Fruit fly (Drosophila melanogaster) whole organism, embryonic: ENCODE results near the gene tho2.

ENCODE experiments used
- CG10147 ChIP-seq: fragments of 200-800 bp; sonication (Bioruptor generic); optimal IDR thresholded peaks from 2 replicates; lab custom pipeline; 2019; ENCODE audit warnings: missing biosample characterization, mild to moderate bottlenecking, missing genetic modification characterization, moderate library complexity
- CG10543 ChIP-seq: fragments of 200-800 bp; sonication (Bioruptor generic); optimal IDR thresholded peaks from 3 replicates; lab custom pipeline; 2017; ENCODE audit warnings: missing biosample characterization, mild to moderate bottlenecking, missing genetic modification characterization, moderate library complexity
- CG11093 ChIP-seq: fragments of 200-800 bp; sonication (Bioruptor generic); IDR thresholded peaks from 3 replicates; pipeline ENCODE4 v1.3.6; 2022; ENCODE audit warnings: missing biosample characterization, missing genetic modification characterization
- CG11504 ChIP-seq: fragments of 200-800 bp; sonication (Bioruptor generic); optimal IDR thresholded peaks from 3 replicates; lab custom pipeline; 2019; ENCODE audit warnings: missing biosample characterization, mild to moderate bottlenecking, missing genetic modification characterization, moderate library complexity
- CG11696 ChIP-seq: fragments of 200-800 bp; sonication (Bioruptor generic); IDR thresholded peaks from 2 replicates; pipeline ENCODE4 v1.3.6; 2022; ENCODE audit warnings: missing biosample characterization, missing genetic modification characterization
- CG13894 ChIP-seq: fragments of 200-800 bp; sonication (Bioruptor generic); optimal IDR thresholded peaks from 3 replicates; lab custom pipeline; 2018; ENCODE audit warnings: missing biosample characterization, mild to moderate bottlenecking, missing genetic modification characterization, moderate library complexity
- CG14965 ChIP-seq: fragments of 200-800 bp; sonication (Bioruptor generic); optimal IDR thresholded peaks from 2 replicates; lab custom pipeline; 2016; ENCODE audit warnings: missing biosample characterization, missing genetic modification characterization, borderline replicate concordance
- CG15601 ChIP-seq: fragments of 200-800 bp; sonication (Bioruptor generic); optimal IDR thresholded peaks from 3 replicates; lab custom pipeline; 2019; ENCODE audit warnings: missing biosample characterization, mild to moderate bottlenecking, missing genetic modification characterization, moderate library complexity
- CG1603 ChIP-seq: fragments of 200-800 bp; sonication (Bioruptor generic); optimal IDR thresholded peaks from 2 replicates; lab custom pipeline; 2019; ENCODE audit warnings: missing biosample characterization, mild to moderate bottlenecking, missing genetic modification characterization, moderate library complexity
- CG17385 ChIP-seq: fragments of 200-800 bp; sonication (Bioruptor generic); optimal IDR thresholded peaks from 3 replicates; lab custom pipeline; 2018; ENCODE audit warnings: missing biosample characterization, mild to moderate bottlenecking, missing genetic modification characterization
- CG2120 ChIP-seq: fragments of 200-800 bp; sonication (Bioruptor generic); optimal IDR thresholded peaks from 3 replicates; lab custom pipeline; 2016; ENCODE audit warnings: missing biosample characterization, missing genetic modification characterization
- CG2129 ChIP-seq: fragments of 200-800 bp; sonication (Bioruptor generic); IDR thresholded peaks from 2 replicates; pipeline ENCODE4 v1.3.6; 2022; ENCODE audit warnings: missing biosample characterization, missing genetic modification characterization; ENCODE audit not compliant: partially characterized antibody
- CG3281 ChIP-seq: fragments of 200-800 bp; sonication (Bioruptor generic); optimal IDR thresholded peaks from 3 replicates; lab custom pipeline; 2017; ENCODE audit warnings: missing biosample characterization, mild to moderate bottlenecking, missing genetic modification characterization
- CG34224 ChIP-seq: fragments of 200-800 bp; sonication (Bioruptor generic); IDR thresholded peaks from 3 replicates; pipeline ENCODE4 v1.3.6; 2022; ENCODE audit warnings: missing biosample characterization, missing genetic modification characterization; ENCODE audit not compliant: partially characterized antibody
- CG6813 ChIP-seq: fragments of 200-800 bp; sonication (Bioruptor generic); optimal IDR thresholded peaks from 2 replicates; lab custom pipeline; 2017; ENCODE audit warnings: missing biosample characterization, missing genetic modification characterization, mild to moderate bottlenecking, moderate library complexity, missing genetic modification reagents
- CG8290 ChIP-seq, 3 experiments: fragments of 200-800 bp; sonication (Bioruptor generic); optimal IDR thresholded peaks; 2 replicates each; lab custom pipeline; 2016 to 2019; ENCODE audit warnings: missing biosample characterization in 3 of 3, missing genetic modification characterization in 3 of 3, mild to moderate bottlenecking in 2 of 3, moderate library complexity in 1 of 3
- CG9817 ChIP-seq: fragments of 200-800 bp; sonication (Bioruptor generic); optimal IDR thresholded peaks from 2 replicates; lab custom pipeline; 2018; ENCODE audit warnings: missing biosample characterization, mild to moderate bottlenecking, missing genetic modification characterization, moderate library complexity
- Dad ChIP-seq: fragments of 200-800 bp; sonication (Bioruptor generic); optimal IDR thresholded peaks from 3 replicates; lab custom pipeline; 2016; ENCODE audit warnings: missing biosample characterization, missing genetic modification characterization
- Deaf1 ChIP-seq: fragments of 200-800 bp; optimal IDR thresholded peaks from 3 replicates; lab custom pipeline; 2019; ENCODE audit warnings: missing biosample characterization, mild to moderate bottlenecking, missing genetic modification characterization, moderate library complexity
- E2f1 ChIP-seq: fragments of 200-800 bp; sonication (Bioruptor generic); IDR thresholded peaks from 2 replicates; pipeline ENCODE4 v1.3.6; 2022; ENCODE audit warnings: missing biosample characterization, missing genetic modification characterization
- ERR ChIP-seq: fragments of 200-800 bp; sonication (Bioruptor generic); optimal IDR thresholded peaks from 2 replicates; lab custom pipeline; 2016; ENCODE audit warnings: missing biosample characterization, missing genetic modification characterization
- Eip74EF ChIP-seq, 2 experiments: fragments of 200-800 bp in 1 of 2; fragments of >200 bp in 1 of 2; sonication (Bioruptor generic) in 1 of 2; optimal IDR thresholded peaks; 2 replicates each; lab custom pipeline; 2017 to 2019; ENCODE audit warnings: missing biosample characterization in 2 of 2, missing genetic modification characterization in 2 of 2, mild to moderate bottlenecking in 1 of 2, moderate library complexity in 1 of 2
- H2.0 ChIP-seq: fragments of 200-800 bp; sonication (Bioruptor generic); IDR thresholded peaks from 2 replicates; pipeline ENCODE4 v1.3.6; 2022; ENCODE audit warnings: missing biosample characterization, missing genetic modification characterization
- MBD-R2 ChIP-seq: fragments of 200-800 bp; sonication (Bioruptor generic); IDR thresholded peaks from 2 replicates; pipeline ENCODE4 v1.3.6; 2022; ENCODE audit warnings: missing biosample characterization, missing genetic modification characterization
- Med ChIP-seq: fragments of 200-800 bp; sonication (Bioruptor generic); peaks from one replicate; lab custom pipeline; 2016; ENCODE audit warnings: missing biosample characterization, missing genetic modification characterization, mild to moderate bottlenecking, inconsistent platforms, moderate library complexity
- NfI ChIP-seq: fragments of 200-800 bp; sonication (Bioruptor generic); optimal IDR thresholded peaks from 3 replicates; lab custom pipeline; 2018; ENCODE audit warnings: missing biosample characterization, mild to moderate bottlenecking, missing genetic modification characterization, moderate library complexity
- Optix ChIP-seq: fragments of 200-800 bp; sonication (Bioruptor generic); IDR thresholded peaks from 3 replicates; pipeline ENCODE4 v1.3.6; 2022; ENCODE audit warnings: missing biosample characterization, missing genetic modification characterization
- Scr ChIP-seq: fragments of 200-800 bp; sonication (Bioruptor generic); IDR thresholded peaks from 2 replicates; pipeline ENCODE4 v1.3.6; 2022; ENCODE audit warnings: missing biosample characterization, missing genetic modification characterization; ENCODE audit not compliant: partially characterized antibody
- Taf1 ChIP-seq: fragments of 200-800 bp; sonication (Bioruptor generic); IDR thresholded peaks from 2 replicates; pipeline ENCODE4 v1.3.6; 2022; ENCODE audit warnings: missing biosample characterization, missing genetic modification characterization
- ab ChIP-seq: fragments of 200-800 bp; sonication (Bioruptor generic); optimal IDR thresholded peaks from 2 replicates; lab custom pipeline; 2016; ENCODE audit warnings: missing biosample characterization, missing genetic modification characterization
- aop ChIP-seq: fragments of 200-800 bp; sonication (Bioruptor generic); IDR thresholded peaks from 2 replicates; pipeline ENCODE4 v1.3.6; 2022; ENCODE audit warnings: missing biosample characterization, missing genetic modification characterization
- chinmo ChIP-seq: fragments of 200-800 bp; sonication (Bioruptor generic); IDR thresholded peaks from 4 replicates; pipeline ENCODE4 v1.3.6; 2022; ENCODE audit warnings: missing biosample characterization, missing genetic modification characterization; ENCODE audit not compliant: partially characterized antibody
- crol ChIP-seq: fragments of 200-800 bp; sonication (Bioruptor generic); IDR thresholded peaks from 2 replicates; pipeline ENCODE4 v1.3.6; 2022; ENCODE audit warnings: missing biosample characterization, missing genetic modification characterization
- dmrt11E ChIP-seq: fragments of 200-800 bp; sonication (Bioruptor generic); optimal IDR thresholded peaks from 3 replicates; lab custom pipeline; 2018; ENCODE audit warnings: missing biosample characterization, mild to moderate bottlenecking, missing genetic modification characterization, moderate library complexity
- jing ChIP-seq: fragments of 200-800 bp; sonication (Bioruptor generic); optimal IDR thresholded peaks from 2 replicates; lab custom pipeline; 2018; ENCODE audit warnings: missing biosample characterization, mild to moderate bottlenecking, missing genetic modification characterization
- lbe ChIP-seq: fragments of 200-800 bp; sonication (Bioruptor generic); optimal IDR thresholded peaks from 2 replicates; lab custom pipeline; 2016; ENCODE audit warnings: missing biosample characterization, mild to moderate bottlenecking, missing genetic modification characterization
- nom ChIP-seq: fragments of 200-800 bp; sonication (Bioruptor generic); optimal IDR thresholded peaks from 2 replicates; lab custom pipeline; 2017; ENCODE audit warnings: missing biosample characterization, missing genetic modification characterization, mild to moderate bottlenecking, moderate library complexity, missing genetic modification reagents
- org-1 ChIP-seq: fragments of 200-800 bp; sonication (Bioruptor generic); optimal IDR thresholded peaks from 2 replicates; lab custom pipeline; 2017; ENCODE audit warnings: missing biosample characterization, missing genetic modification characterization
- pita ChIP-seq: fragments of 200-800 bp; sonication (Bioruptor generic); optimal IDR thresholded peaks from 2 replicates; lab custom pipeline; 2017; ENCODE audit warnings: missing biosample characterization, mild to moderate bottlenecking, missing genetic modification characterization
- sd ChIP-seq: fragments of 200-800 bp; sonication (Bioruptor generic); optimal IDR thresholded peaks from 3 replicates; lab custom pipeline; 2018; ENCODE audit warnings: missing biosample characterization, mild to moderate bottlenecking, missing genetic modification characterization, moderate library complexity
- sim ChIP-seq: fragments of 200-800 bp; sonication (Bioruptor generic); IDR thresholded peaks from 2 replicates; pipeline ENCODE4 v1.3.6; 2022; ENCODE audit warnings: missing biosample characterization, missing genetic modification characterization
- stc ChIP-seq: fragments of 200-800 bp; sonication (Bioruptor generic); IDR thresholded peaks from 2 replicates; pipeline ENCODE4 v1.3.6; 2022; ENCODE audit warnings: missing biosample characterization, missing genetic modification characterization
- wek ChIP-seq: fragments of 200-800 bp; sonication (Bioruptor generic); optimal IDR thresholded peaks from 3 replicates; lab custom pipeline; 2018; ENCODE audit warnings: missing biosample characterization, mild to moderate bottlenecking, missing genetic modification characterization, moderate library complexity
- yki ChIP-seq: fragments of >200 bp; optimal IDR thresholded peaks from 3 replicates; lab custom pipeline; 2018

tho2 gene

DNA sequence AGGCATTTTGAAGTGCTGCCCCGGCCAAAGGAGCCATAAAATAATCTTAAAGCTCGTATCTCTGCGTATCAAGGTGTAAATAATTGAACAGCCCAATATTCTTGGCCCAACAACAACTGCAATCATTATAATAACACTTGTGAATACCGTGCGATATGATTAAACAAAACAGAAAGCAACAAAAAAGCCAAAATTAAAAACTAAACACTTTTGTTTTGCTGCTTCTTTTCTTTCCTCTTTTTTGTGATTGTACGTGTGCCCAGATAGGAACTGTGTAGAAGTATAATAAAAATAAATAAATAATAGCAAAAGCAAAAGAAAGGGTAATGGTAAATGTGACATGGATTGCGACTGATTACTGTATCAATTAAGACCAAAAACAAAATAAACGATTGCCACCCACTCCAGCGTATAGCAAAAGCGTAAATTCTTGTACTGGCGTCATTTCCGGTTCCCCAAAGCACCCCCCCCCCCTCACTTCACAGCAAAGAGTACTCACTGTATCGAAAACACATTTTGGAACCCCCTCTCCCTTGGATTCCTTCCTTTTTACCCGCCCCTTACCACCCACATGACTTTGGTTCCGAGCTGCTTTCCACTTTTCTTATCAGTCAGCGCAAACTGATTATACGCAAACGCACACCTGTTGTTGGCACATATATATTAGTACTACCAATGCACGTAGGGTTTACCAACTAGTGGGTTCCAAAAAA is 26.5 kb upstream of the tho2 start (continued):
- TF ChIP-seq CG2129 (GFP tag; lab: Robert Waterston, UW) (no peak), Med (GFP tag; lab: Kevin White, UChicago) (peak; percentile 6), wek (GFP tag; lab: Kevin White, UChicago) (no peak), jing (GFP tag; lab: Kevin White, UChicago) (no peak), CG17385 (peak; percentile 14), aop (peak; percentile 99)

DNA sequence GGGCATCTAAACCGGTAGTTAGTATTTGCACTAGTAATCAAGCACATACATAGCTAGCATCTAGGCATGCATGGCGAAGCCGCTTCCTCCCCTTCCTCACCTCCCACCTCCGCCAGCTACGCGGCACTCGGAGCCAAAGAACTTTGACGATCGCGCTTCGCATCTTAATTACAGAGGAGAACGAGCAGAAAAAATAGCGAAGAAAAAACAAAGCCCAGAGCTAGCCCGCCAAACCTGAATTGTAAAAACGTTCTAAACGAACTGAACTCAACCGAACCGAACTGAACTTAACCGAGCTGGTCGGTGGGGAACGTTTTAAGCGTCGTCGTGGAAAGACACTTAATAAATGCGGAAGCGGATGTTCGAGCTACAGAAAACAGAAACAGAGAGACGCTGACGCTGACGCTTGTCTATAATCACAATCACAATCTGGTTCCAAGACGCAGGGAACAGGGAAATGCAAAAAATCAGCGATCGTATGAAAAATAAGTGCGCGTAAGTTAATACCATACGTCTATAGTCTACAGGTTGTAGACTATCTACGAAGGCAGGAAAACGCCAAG is 24.0 kb upstream of the tho2 start:
- TF ChIP-seq nom: peak; percentile 2
- TF ChIP-seq CG1603 (tag; lab: Kevin White, UChicago): no peak
- peak; percentile 36 for TF ChIP-seq CG10543 (GFP tag; lab: Kevin White, UChicago)
- peak in 1 of 2 experiments; percentile 55 for TF ChIP-seq Eip74EF (GFP tag; optimal IDR thresholded peaks at IDR 0.05; lab: Kevin White, UChicago)
- no peak for TF ChIP-seq pita (GFP tag; lab: Kevin White, UChicago)
- TF ChIP-seq CG34224 (GFP tag; lab: Robert Waterston, UW): 0 out of 3 replicates have a peak, but pooled peaks have one; percentile 23
- TF ChIP-seq H2.0 (GFP tag; lab: Robert Waterston, UW): no peak
- TF ChIP-seq sd (tag; lab: Kevin White, UChicago): peak; percentile 23
- TF ChIP-seq Deaf1 (tag; lab: Kevin White, UChicago): peak; percentile 53
- peak; percentile 56 for TF ChIP-seq crol (GFP tag; lab: Robert Waterston, UW)
- TF ChIP-seq CG13894 (tag; lab: Kevin White, UChicago): peak; percentile 11
- peak; percentile 91; the same call in 3 of the 4 replicates for TF ChIP-seq chinmo

- no peak for TF ChIP-seq ab (GFP tag; lab: Kevin White, UChicago)
- TF ChIP-seq Optix (GFP tag; lab: Robert Waterston, UW): no peak
- TF ChIP-seq sim (GFP tag; lab: Robert Waterston, UW): no peak
- TF ChIP-seq CG6813 (GFP tag; lab: Kevin White, UChicago): peak; percentile 70
- peak; percentile 10 for TF ChIP-seq dmrt11E
- TF ChIP-seq CG3281 (GFP tag; lab: Kevin White, UChicago): peak; percentile 54
- no peak for TF ChIP-seq Scr (GFP tag; lab: Robert Waterston, UW)
- no peak for TF ChIP-seq E2f1 (GFP tag; lab: Robert Waterston, UW)
- peak; percentile 41 for TF ChIP-seq CG15601 (tag; lab: Kevin White, UChicago)
- TF ChIP-seq CG10147 (GFP tag; lab: Kevin White, UChicago): no peak
- peak; percentile 7 for TF ChIP-seq CG11504 (tag; lab: Kevin White, UChicago)
- no peak for TF ChIP-seq NfI
- no peak for TF ChIP-seq CG14965 (GFP tag; lab: Kevin White, UChicago)
- TF ChIP-seq CG9817: no peak
- TF ChIP-seq stc (GFP tag; lab: Robert Waterston, UW): no peak; the same call in 1 of the 2 replicates
- no peak for TF ChIP-seq CG8290 (GFP tag; optimal IDR thresholded peaks at IDR 0.05; lab: Kevin White, UChicago)
- peak in 1 of 2 experiments; percentile 57 for TF ChIP-seq CG8290 (tag; optimal IDR thresholded peaks at IDR 0.05; lab: Kevin White, UChicago)
- no peak for TF ChIP-seq CG34224 (GFP tag; lab: Robert Waterston, UW)
- TF ChIP-seq CG11093 (GFP tag; lab: Robert Waterston, UW): no peak
- TF ChIP-seq yki (lab: Kevin White, UChicago): no peak
- TF ChIP-seq org-1: peak; percentile 22
- TF ChIP-seq Dad: no peak
- TF ChIP-seq CG2120 (GFP tag; lab: Kevin White, UChicago): no peak
- TF ChIP-seq MBD-R2: no peak
- no peak for TF ChIP-seq ERR (GFP tag; lab: Kevin White, UChicago)
- TF ChIP-seq CG11696 (GFP tag; lab: Robert Waterston, UW): no peak
- no peak for TF ChIP-seq Taf1 (GFP tag; lab: Robert Waterston, UW)
- TF ChIP-seq lbe (GFP tag; lab: Kevin White, UChicago): no peak
Measured at dm6 chr2L:2168184-2168893, 23.4 kb upstream of the tho2 start.
